Fruit fly (Drosophila melanogaster) S2 (cell line): ENCODE data around the gene Tmx3.

Experiments
- CG8478 ChIP-seq: fragments of >200 bp; optimal IDR thresholded peaks from 2 replicates; lab custom pipeline; 2018
- CTCF ChIP-seq, 2 experiments: fragments of >200 bp; optimal IDR thresholded peaks; 2 replicates each; lab custom pipeline; 2018

The Tmx3 gene

DNA sequence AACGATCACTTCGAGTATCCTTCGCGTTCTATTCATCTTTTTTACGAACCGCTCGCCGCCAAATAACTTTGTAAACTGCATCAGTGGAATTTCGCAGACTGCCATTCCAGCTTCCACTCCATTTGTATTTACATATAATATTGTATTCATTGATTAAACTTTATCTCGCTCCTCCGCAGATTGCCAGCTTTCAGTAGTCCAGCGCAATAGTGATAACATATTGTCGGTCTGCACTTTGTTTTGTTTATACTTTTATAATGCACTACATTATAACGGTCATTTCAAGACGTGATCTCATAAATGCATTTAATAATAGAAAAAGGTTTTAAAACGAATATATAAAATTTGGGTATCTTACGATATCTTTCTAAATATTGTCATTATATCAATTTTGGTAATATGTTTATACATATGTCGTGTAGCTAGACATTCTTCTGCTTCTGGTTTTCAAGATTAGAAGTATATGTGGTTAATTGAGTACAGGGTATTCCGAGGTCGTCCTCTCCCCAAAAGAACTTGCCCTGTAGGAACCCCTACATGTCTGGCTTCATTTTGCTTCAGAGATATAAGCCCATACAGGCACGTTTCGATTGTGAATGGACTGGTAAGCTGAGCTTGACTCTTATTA lies 39.3 kb downstream of the Tmx3 start, which contains the start of gene CG4950:
CG4950 (minus strand) TSS at position 51 of the 628 bp plus-strand sequence.
- TF ChIP-seq CG8478 (lab: Kevin White, UChicago) (no peak), CTCF (optimal IDR thresholded peaks at IDR 0.05; lab: Kevin White, UChicago) (no peak)

DNA sequence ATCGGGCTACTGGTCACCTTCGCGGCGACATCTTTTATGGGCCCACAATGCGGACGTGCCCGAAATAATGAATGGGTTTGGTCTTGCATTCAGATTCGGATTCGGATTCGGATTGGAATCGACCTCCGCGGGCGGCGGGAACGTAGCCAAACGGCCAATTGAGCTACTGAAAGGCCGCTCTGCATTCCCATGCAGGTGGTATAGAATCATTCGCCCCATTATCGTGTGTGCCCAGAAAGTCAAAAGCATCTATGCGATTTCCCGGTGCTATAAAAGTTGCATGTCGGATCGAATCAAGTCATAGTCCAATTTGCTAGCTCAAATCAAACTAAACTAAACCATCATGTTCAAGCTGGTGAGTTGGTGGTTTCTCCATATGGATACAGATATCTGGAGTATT lies 40.2 kb downstream of the Tmx3 start, which contains the start of gene CG13068:
CG13068 (plus strand) TSS at position 301 of the 400 bp plus-strand sequence.
- TF ChIP-seq CG8478 (lab: Kevin White, UChicago) = no peak
- TF ChIP-seq CTCF (optimal IDR thresholded peaks at IDR 0.05; lab: Kevin White, UChicago) = no peak

DNA sequence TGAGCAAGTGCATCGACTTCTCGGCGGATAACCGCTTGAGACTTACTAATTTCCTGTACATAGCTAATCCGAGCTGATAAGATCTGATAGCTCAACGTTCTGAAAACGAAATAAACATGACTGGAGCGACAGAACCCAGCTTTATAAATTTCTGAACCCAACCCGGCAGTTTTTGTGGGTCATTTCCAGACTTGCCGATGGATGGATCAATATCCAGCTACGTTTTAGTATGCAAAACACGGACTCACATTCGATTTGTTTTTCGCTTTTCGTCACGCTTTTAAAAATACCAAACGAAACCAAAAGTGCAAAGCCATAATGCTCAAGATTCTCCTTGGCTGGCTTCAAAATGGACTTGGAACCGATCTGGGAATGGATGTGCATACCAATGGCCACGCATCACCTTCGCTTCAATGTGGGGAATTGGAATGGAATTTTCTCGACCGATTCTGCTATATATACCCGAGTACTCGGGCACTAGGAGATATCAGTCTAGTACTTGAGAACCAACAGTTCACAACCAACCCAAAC lies 42.0 kb downstream of the Tmx3 start, which contains the start of the genes CG34248 and CG13067:
CG34248 (minus strand) TSS at position 101 of the 531 bp plus-strand sequence.
CG13067 (plus strand) TSS at position 481 of the 531 bp plus-strand sequence.
- no peak for TF ChIP-seq CTCF (optimal IDR thresholded peaks at IDR 0.05; lab: Kevin White, UChicago)
- no peak for TF ChIP-seq CG8478 (lab: Kevin White, UChicago)

DNA sequence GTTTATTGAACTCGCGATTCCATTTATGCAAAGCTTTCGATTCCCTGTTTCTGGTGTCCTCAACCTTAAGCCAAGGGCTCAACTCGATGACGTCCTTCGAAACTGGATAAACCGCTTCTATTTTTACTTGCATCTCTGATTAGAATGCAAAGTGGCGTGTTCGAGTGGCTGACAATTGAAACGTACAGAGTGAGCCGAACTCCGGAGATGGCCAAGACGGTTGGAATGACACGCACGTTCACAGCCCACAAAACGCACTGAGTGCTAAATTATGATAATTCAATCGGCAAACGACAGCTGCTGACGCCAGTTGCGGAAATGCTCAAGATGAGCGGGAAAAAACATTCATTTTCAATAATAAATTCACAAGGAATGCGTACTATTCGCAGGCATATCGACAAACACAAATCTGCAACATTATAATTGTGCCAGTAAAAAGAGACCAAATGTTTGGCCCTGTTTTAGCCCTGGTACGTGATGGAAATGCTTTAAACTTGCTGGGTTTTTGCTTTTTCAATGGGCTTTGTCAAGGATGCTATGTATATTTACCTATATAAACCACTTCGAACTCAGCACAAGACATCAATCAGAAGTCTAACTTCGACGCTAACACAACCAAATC lies 43.5 kb downstream of the Tmx3 start, which contains the start of gene CG13066:
CG13066 (plus strand) TSS at position 572 of the 622 bp plus-strand sequence.
- no peak for TF ChIP-seq CG8478 (lab: Kevin White, UChicago)
- no peak for TF ChIP-seq CTCF (optimal IDR thresholded peaks at IDR 0.05; lab: Kevin White, UChicago)

DNA sequence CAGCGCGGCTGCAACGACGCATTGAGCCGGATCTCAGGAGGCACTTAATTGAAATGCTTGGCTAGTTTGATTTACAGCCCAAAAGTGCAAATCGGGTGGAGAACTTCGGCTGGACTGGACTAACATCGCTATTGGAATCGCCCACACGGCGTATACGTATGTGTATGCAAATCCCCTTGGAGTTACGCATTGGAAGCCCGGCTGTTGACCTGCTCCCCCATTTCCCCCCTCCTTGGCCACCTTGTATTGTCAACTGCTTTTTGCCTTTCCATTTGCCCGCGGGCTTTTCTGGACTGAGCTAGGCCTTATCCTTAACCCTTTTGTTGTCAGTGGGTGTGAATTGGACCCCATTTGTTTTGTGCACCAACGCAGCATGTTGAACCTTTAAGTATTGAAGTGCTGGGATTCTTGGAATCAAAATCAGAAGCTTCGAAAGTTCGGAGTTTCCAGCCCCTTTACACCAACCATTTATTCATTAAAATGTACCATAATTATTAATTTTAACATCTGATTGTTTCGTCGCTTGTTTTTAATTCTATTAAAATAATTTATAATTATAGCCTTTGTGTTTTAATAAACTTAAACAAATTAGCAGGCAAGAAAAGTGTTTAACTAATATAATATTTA lies 46.6 kb downstream of the Tmx3 start:
- TF ChIP-seq CG8478 (lab: Kevin White, UChicago) (no peak), CTCF (optimal IDR thresholded peaks at IDR 0.05; lab: Kevin White, UChicago) (no peak)

DNA sequence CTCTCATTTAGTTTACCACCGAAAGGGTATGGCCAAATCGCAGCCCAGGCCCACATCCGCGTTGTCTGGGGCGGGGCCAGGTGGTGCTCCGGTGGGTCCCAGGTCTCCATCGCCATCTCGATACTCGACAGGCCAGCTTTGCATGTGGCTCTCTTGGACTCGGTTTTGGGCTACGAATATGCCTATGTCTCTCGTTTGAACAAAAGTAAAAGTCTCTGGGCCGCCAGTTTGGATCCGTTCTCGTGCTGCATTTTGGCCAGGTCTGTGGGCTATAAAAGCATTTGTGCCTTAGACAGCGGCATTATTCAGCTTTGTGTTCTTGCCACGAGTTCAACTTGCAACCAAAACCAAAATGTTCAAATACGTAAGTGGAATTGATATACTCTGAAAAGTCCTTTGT lies 48.2 kb downstream of the Tmx3 start, which contains the start of gene CG13065:
CG13065 (plus strand) TSS at position 301 of the 400 bp plus-strand sequence.
- TF ChIP-seq CG8478 (lab: Kevin White, UChicago) (no peak), CTCF (optimal IDR thresholded peaks at IDR 0.05; lab: Kevin White, UChicago) (no peak)

DNA sequence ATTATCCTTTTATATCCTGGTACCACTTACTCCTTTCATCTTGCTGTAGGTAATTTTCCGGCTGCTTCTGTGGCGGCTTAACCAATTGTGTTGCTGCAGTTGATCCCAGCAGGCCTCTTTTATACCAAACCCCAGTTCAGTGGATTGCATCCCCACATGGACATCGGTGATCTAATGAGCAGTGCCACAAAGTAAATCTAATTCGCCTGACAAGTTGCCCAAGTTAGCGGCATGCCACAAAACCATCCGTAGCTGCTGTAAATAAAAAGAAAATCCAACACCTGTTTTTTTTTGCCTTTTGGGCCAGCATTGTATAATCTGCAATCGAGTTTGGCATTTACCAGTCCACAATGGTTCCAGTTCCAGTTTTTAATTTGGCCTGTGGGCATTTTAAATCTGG lies 50.3 kb downstream of the Tmx3 start, which contains the start of gene CG13050:
CG13050 (minus strand) TSS at position 101 of the 400 bp plus-strand sequence.
- TF ChIP-seq CG8478 (lab: Kevin White, UChicago) (no peak), CTCF (optimal IDR thresholded peaks at IDR 0.05; lab: Kevin White, UChicago) (no peak)

DNA sequence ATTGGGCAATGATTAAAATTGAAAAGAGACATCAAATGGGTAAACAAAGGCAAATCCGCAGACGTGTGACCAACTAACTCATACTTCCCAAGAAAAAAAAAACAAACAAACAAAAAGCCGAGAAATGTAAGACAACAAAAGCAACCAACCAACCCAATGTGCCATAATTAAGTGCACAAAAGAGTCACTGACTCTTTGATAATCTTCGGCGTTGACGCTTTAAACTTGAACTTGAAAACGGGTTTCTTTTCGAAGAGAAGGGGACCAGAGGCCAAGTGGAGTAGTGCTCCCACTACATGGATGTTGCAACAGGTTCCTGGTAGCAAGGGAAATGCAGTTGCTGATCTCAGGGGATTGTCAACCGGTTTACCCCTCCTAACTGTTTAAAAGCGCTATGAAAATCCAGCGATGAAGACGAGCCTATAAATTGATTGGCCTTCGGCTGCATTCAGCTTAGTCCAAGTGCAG lies 51.1 kb downstream of the Tmx3 start, which contains the start of gene CG13064:
CG13064 (plus strand) TSS at position 418 of the 468 bp plus-strand sequence.
- TF ChIP-seq CG8478 (lab: Kevin White, UChicago) (no peak), CTCF (optimal IDR thresholded peaks at IDR 0.05; lab: Kevin White, UChicago) (no peak)
